Fruit fly (Drosophila melanogaster): Measurements from ENCODE around the gene CG3748.

Gene CG3748

DNA sequence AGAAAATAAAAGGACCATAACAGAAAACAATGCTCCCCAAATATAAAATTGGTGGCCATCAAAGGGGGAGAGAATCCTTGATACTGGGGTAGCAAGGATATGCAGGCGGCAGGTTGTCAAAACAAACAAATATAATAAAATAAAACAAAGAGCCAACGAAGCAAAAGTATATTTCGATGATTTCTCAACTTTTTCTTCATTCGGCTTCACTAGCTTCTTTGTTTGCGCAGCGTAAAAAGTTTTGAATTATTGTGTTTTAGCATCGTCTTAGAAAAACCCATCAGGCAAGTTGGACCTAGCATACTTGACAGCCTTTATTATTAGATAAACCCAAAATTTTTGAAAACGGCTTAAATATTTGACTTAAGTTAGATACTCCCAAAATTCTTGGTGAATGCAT is at the start of gene CG3748:
Gene CG3748 (plus strand): TSS at position 301 of the 400 bp plus-strand sequence.
- no peak for TF ChIP-seq CG8478 (optimal IDR thresholded peaks at IDR 0.05)
- TF ChIP-seq CTCF (optimal IDR thresholded peaks at IDR 0.05): no peak

- TF ChIP-seq CG8478 (optimal IDR thresholded peaks at IDR 0.05): no peak
- no peak for TF ChIP-seq CTCF (optimal IDR thresholded peaks at IDR 0.05)
Measured at dm6 chr2L:9321022-9321421, 21.6 kb upstream of the CG3748 start.

DNA sequence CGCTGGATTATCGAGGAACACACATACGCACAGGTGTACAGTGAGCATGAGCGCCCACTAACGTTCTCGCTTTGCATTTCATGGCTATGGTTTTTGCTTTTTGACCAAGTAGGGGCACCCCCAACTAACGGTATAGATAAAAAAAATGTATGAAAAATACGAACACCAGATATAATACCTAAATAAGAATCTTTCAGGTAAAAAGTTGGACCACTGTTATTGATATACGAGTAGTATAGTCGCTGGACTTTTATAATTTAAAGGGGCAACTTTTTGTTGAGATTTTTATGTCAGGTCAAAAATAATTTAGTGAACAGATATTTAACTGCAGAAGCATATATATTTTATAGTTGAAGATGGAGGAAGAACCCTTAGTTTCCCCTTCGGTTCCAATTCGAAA is 15.2 kb upstream of the CG3748 start, which contains the start of gene CG17005:
Gene CG17005 (plus strand): TSS at position 301 of the 400 bp plus-strand sequence.
- TF ChIP-seq CTCF (optimal IDR thresholded peaks at IDR 0.05) (no peak), CG8478 (optimal IDR thresholded peaks at IDR 0.05) (no peak)

DNA sequence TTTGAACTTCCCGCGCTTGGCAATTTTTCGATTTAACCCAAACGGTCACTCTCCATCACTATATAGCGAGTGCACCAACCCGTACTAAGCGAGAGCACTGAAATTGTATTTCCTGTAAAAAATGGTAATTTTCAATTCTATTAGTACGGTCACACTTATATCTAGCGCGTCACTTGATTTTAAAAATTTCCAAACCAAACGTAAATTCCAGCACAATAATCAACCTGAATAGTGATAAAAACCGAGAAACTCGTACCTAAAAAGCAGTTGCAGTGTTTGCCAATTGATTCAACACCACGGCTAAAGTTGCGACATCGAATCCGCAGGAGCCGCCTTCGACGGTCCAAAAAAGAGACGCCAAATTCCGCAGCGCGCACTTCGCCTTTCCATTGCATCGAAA is 12.0 kb upstream of the CG3748 start, which contains the start of gene Cks30A:
Gene Cks30A (plus strand): TSS at position 136 of the 400 bp plus-strand sequence.
- TF ChIP-seq CG8478 (optimal IDR thresholded peaks at IDR 0.05) (no peak), CTCF (optimal IDR thresholded peaks at IDR 0.05) (peak; percentile 45 to 48)

DNA sequence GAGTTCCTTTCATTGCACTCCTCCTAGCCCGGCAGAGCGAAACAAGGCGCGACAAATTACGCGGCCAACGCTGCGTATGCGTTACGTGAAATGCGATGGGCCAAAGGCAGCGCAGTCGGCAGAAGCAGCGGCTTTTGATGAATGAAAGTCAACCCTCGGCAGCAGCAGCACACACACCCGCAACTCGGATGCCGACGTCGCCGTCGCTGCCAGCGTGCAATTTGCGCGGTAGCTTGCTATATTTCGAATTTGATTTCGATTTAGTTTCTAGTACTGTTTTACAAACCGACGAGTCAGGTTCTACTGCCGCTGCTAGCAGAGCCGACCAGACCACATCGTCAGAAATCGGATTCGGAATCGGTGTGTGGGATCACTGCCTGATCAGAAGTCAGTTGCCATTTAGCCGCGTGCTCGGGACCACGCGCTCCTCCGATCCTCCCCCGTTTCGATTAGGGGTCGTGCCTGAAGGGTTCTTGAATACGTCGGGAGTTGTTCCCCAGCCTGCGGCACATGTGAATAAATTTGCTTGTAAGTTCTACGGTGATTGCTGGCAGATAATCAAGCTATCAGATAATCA is 9.2 kb upstream of the CG3748 start, which contains the start of gene Eaat1:
Gene Eaat1 (plus strand): TSS at position 268 of the 577 bp plus-strand sequence.
- TF ChIP-seq CTCF (optimal IDR thresholded peaks at IDR 0.05): no peak
- no peak for TF ChIP-seq CG8478 (optimal IDR thresholded peaks at IDR 0.05)

dm6 chr2L:9338852-9339251 is 3.8 kb upstream of the CG3748 start:
- TF ChIP-seq CTCF (optimal IDR thresholded peaks at IDR 0.05) (no peak), CG8478 (optimal IDR thresholded peaks at IDR 0.05) (no peak)

dm6 chr2L:9341960-9342359 is 672 bp upstream of the CG3748 start:
- TF ChIP-seq CG8478 (optimal IDR thresholded peaks at IDR 0.05): no peak
- no peak for TF ChIP-seq CTCF (optimal IDR thresholded peaks at IDR 0.05)

dm6 chr2L:9349246-9349645 is 6.6 kb downstream of the CG3748 start, which contains the start of gene CG43350:
TSS of gene CG43350 (plus strand) at chr2L:9349546.
- TF ChIP-seq CG8478 (optimal IDR thresholded peaks at IDR 0.05): no peak
- no peak for TF ChIP-seq CTCF (optimal IDR thresholded peaks at IDR 0.05)

DNA sequence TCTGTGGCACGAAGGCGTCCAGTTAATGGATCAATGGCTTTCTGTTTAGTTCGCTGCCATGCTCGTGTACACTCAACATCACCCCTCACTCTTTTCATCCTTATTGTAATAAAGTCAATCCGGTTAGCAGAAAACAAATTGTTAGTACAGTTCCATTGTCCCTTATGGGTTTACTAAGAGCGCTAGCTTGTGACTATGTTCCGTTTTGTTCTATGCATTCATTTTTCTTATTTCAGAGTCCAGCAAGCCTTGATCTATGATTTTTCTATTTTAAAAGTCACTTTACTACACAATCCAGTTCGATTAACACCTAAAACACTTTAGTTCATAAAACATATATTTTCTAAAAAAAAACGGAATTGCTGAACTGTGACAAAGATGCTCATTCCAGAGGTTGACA is 7.5 kb downstream of the CG3748 start, which contains the start of gene CG13110:
Gene CG13110 (plus strand): TSS at position 301 of the 400 bp plus-strand sequence.
- TF ChIP-seq CTCF (optimal IDR thresholded peaks at IDR 0.05) (no peak), CG8478 (optimal IDR thresholded peaks at IDR 0.05) (no peak)

DNA sequence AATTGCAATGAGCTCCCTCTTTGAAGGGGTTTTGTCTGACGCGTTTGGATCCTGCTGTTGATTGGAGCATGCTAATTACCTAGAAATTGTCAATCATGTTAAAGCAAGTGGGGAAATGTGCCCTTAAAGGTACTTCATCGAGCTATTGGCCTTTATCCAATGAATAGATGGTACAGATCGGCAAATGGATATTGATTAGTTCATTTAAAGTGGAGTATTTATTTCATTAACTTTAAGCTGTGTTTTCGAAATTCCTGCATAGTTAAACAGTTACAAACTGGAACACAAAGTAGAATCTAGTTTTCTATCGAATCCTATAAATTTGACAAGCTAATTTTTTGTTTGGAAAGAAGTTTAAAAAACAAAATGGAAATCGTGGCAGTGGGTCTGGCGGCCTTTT is 24.7 kb downstream of the CG3748 start, which contains the start of gene CG34181:
Gene CG34181 (plus strand): TSS at position 301 of the 400 bp plus-strand sequence.
- TF ChIP-seq CG8478 (optimal IDR thresholded peaks at IDR 0.05): no peak
- no peak for TF ChIP-seq CTCF (optimal IDR thresholded peaks at IDR 0.05)

- TF ChIP-seq CTCF (optimal IDR thresholded peaks at IDR 0.05): no peak
- no peak for TF ChIP-seq CG8478 (optimal IDR thresholded peaks at IDR 0.05)
Measured at dm6 chr2L:9369724-9370123, 27.1 kb downstream of the CG3748 start.

DNA sequence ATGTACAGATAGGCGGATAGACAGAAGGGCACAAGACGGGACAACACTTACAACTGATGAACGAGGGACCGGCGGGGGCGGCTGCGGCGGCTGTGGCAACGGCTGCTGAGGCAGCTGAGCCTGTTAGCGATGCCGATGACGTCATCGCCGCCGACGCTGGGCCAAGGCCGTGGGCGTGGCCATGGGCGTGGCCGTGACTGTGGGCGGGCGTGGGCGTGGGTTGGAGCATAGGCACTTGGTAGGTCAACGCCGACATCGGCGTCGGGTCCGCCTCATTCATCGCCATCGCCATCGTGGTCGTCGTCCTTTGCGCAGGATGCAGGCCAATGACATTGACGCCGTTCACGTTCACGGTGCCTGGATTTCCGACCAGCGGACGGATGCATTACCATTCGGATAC is 35.2 kb downstream of the CG3748 start:
- no peak for TF ChIP-seq CTCF (optimal IDR thresholded peaks at IDR 0.05)
- TF ChIP-seq CG8478 (optimal IDR thresholded peaks at IDR 0.05): no peak

DNA sequence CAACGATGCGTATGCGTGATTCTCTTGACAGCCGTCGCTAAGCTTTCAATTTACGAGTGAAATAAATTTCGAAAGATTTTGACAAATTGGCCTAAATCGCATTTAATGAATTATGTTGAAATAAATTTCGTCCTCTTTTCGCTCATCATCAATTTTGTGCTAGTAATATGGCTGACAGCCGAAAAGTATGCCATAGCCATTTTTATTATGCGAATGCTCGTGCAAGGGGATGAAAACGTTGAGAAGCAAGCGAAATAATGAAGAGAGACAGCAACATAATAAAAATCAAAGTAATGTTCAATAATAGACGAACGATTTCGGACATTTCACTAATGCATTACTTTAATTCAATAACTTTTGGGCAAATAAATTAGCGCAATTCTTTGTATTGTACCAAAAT is 43.6 kb downstream of the CG3748 start:
- TF ChIP-seq CG8478 (optimal IDR thresholded peaks at IDR 0.05) (no peak), CTCF (optimal IDR thresholded peaks at IDR 0.05) (no peak)

DNA sequence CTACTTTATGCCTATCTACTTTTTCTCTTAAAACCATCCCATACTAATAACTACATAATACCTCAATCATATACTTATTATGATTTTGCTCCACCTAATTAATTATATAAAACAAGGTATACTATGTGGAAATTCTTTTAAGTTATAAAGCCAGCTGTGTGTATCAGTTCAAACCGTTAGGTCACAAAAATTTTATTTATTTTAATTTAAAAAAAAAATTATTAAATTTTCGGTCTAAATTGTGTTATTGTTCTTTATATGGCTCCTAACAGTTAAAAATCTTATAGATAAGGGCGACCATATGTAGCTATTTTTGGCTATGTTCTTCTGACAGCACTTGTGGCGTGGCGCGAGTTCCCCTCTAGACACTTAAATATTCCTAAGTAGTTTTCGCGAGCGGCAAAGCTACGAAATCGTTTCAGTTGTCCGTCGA is 44.6 kb downstream of the CG3748 start, which contains the start of gene Aldh:
Gene Aldh (plus strand): TSS at position 150 of the 433 bp plus-strand sequence.
- TF ChIP-seq CG8478 (optimal IDR thresholded peaks at IDR 0.05) (no peak), CTCF (optimal IDR thresholded peaks at IDR 0.05) (no peak)

DNA sequence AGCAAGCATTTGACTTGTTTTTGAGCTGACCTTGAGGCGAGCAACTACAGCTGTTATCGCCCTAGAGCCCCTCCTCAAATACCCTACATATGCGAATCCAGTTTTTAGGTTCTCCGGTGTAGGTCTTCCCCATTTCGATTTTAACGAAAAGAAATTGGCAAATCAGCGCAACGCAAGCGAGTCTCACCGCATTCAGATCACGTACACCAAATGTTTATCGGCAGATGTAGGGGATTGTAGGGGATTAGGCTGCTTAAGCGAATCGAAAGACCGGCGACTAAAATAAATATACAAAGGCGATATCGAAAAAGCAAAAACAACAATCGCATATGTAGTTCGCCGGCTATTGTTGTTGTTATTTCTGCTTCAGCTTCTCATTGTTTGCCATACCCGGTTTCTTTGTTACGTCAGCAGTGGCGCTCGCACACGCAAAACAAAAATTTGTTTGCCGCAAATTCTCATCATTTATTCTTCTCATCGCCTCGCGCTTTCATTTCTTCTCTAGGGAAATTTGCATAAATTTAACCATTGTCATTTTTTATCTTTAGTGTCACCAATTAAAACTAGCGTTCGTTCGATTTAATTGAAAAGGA is 45.5 kb downstream of the CG3748 start:
- TF ChIP-seq CG8478 (optimal IDR thresholded peaks at IDR 0.05): no peak
- no peak for TF ChIP-seq CTCF (optimal IDR thresholded peaks at IDR 0.05)

Measured in S2 (cell line).